Fruit fly (Drosophila melanogaster): ENCODE measurements around the gene CG12521.

- TF ChIP-seq h (optimal IDR thresholded peaks at IDR 0.05) (no peak), insv (optimal IDR thresholded peaks at IDR 0.05) (no peak)
Observed at dm6 chr3L:11816641-11817040, 31.0 kb downstream of the CG12521 start.
